Worm (Caenorhabditis elegans): ENCODE data around the gene ZK697.14.

DNA sequence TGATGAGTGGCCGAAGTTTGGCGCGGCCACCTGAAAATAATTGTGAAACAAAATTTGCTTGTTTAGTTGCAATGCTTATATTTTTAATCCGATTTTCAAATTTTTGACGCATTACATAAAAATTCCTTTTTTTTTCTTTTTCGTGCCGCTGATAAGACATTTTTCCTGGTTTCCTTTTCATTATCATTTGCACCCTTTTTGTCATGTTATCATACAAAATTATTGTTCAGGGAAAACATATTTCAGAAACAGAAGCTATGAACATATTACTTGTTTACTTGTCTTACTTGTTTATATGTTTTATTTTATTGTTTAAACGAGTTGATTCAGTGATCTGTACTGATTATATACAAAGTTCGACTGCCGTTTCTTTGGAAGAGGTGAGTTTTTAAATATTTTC, 5.2 kb upstream of the ZK697.14 start, which contains the start of gene clec-205:
- TF ChIP-seq mdl-1 (tag; optimal IDR thresholded peaks at IDR 0.05) (no peak), snpc-4 (tag; optimal IDR thresholded peaks at IDR 0.05) (no peak), tbx-2 (tag; optimal IDR thresholded peaks at IDR 0.05) (no peak), unc-62 (GFP tag; optimal IDR thresholded peaks at IDR 0.05) (no peak), pha-4 (tag; optimal IDR thresholded peaks at IDR 0.05) (no peak)

All from whole organism, L3 larva.